Fruit fly (Drosophila melanogaster) whole organism: ENCODE data around the gene CG11858.

Source experiments
- CG8478 ChIP-seq: fragments of >200 bp; optimal IDR thresholded peaks from 2 replicates; lab custom pipeline; 2018; ENCODE audit warnings: inconsistent platforms
- Dll ChIP-seq: fragments of >200 bp; optimal IDR thresholded peaks from 2 replicates; lab custom pipeline; 2017
- EcR ChIP-seq, 2 experiments: fragments of >200 bp; optimal IDR thresholded peaks; 2 replicates each; lab custom pipeline; 2017; ENCODE audit warnings: missing biosample characterization in 2 of 2, missing genetic modification characterization in 2 of 2, missing genetic modification reagents in 2 of 2
- pan ChIP-seq: fragments of >200 bp; optimal IDR thresholded peaks from 2 replicates; lab custom pipeline; 2017
- psq ChIP-seq: fragments of >200 bp; optimal IDR thresholded peaks from 2 replicates; lab custom pipeline; 2017
- usp ChIP-seq: fragments of >200 bp; optimal IDR thresholded peaks from 2 replicates; lab custom pipeline; 2017; ENCODE audit warnings: missing biosample characterization, missing genetic modification characterization, mixed read lengths

CG11858 gene

dm6 chr3R:25239880-25240279, 22.7 kb upstream of the CG11858 start, which contains the start of gene to:
Gene to (plus strand): TSS chr3R:25240180.
- TF ChIP-seq psq, result no peak
- TF ChIP-seq EcR (GFP tag; optimal IDR thresholded peaks at IDR 0.05; lab: Kevin White, UChicago), result no peak
- TF ChIP-seq Dll (lab: Kevin White, UChicago), result no peak
- no peak for TF ChIP-seq usp (GFP tag; lab: Kevin White, UChicago)
- no peak for TF ChIP-seq pan
- TF ChIP-seq CG8478 (lab: Kevin White, UChicago), result no peak

- TF ChIP-seq Dll (lab: Kevin White, UChicago) (no peak), EcR (GFP tag; optimal IDR thresholded peaks at IDR 0.05; lab: Kevin White, UChicago) (no peak), pan (no peak), usp (GFP tag; lab: Kevin White, UChicago) (no peak), CG8478 (lab: Kevin White, UChicago) (no peak), psq (no peak)
These were observed 21.0 kb upstream of the CG11858 start, which contains the start of gene CG11854 for dm6 chr3R:25241507-25242070. Gene CG11854 (plus strand): TSS chr3R:25242020.

- no peak for TF ChIP-seq usp (GFP tag; lab: Kevin White, UChicago)
- TF ChIP-seq Dll (lab: Kevin White, UChicago), result no peak
- TF ChIP-seq EcR (GFP tag; optimal IDR thresholded peaks at IDR 0.05; lab: Kevin White, UChicago), result no peak
- TF ChIP-seq psq, result no peak
- no peak for TF ChIP-seq CG8478 (lab: Kevin White, UChicago)
- no peak for TF ChIP-seq pan
These were observed 17.3 kb upstream of the CG11858 start, which contains the start of gene bam for dm6 chr3R:25245052-25245813. Gene bam (minus strand): TSS chr3R:25245109.

- no peak for TF ChIP-seq CG8478 (lab: Kevin White, UChicago)
- TF ChIP-seq EcR (GFP tag; optimal IDR thresholded peaks at IDR 0.05; lab: Kevin White, UChicago), result no peak
- no peak for TF ChIP-seq Dll (lab: Kevin White, UChicago)
- no peak for TF ChIP-seq psq
- TF ChIP-seq pan, result no peak
- TF ChIP-seq usp (GFP tag; lab: Kevin White, UChicago), result no peak
These were observed 15.1 kb upstream of the CG11858 start, which contains the start of the genes RpS27 and Nup37 for dm6 chr3R:25247379-25247869. Gene RpS27 (minus strand): TSS chr3R:25247514. Gene Nup37 (plus strand): TSS chr3R:25247658.

dm6 chr3R:25249145-25250141, 13.1 kb upstream of the CG11858 start, which contains the start of gene Nup358:
Gene Nup358 (plus strand): TSS chr3R:25249348.
- TF ChIP-seq pan (no peak), usp (GFP tag; lab: Kevin White, UChicago) (no peak), psq (no peak)

- no peak for TF ChIP-seq EcR (GFP tag; optimal IDR thresholded peaks at IDR 0.05; lab: Kevin White, UChicago)
- no peak for TF ChIP-seq usp (GFP tag; lab: Kevin White, UChicago)
- TF ChIP-seq pan, result no peak
- TF ChIP-seq psq, result no peak
- TF ChIP-seq Dll (lab: Kevin White, UChicago), result no peak
- no peak for TF ChIP-seq CG8478 (lab: Kevin White, UChicago)
These were observed 3.8 kb upstream of the CG11858 start, which contains the start of gene CG11857 for dm6 chr3R:25258628-25259240. Gene CG11857 (plus strand): TSS chr3R:25258898.

dm6 chr3R:25260670-25261069, 1.9 kb upstream of the CG11858 start:
- no peak for TF ChIP-seq Dll (lab: Kevin White, UChicago)
- TF ChIP-seq usp (GFP tag; lab: Kevin White, UChicago), result no peak
- TF ChIP-seq EcR (GFP tag; optimal IDR thresholded peaks at IDR 0.05; lab: Kevin White, UChicago), result no peak
- no peak for TF ChIP-seq CG8478 (lab: Kevin White, UChicago)
- no peak for TF ChIP-seq pan
- no peak for TF ChIP-seq psq

- TF ChIP-seq psq (no peak), usp (GFP tag; lab: Kevin White, UChicago) (no peak), CG8478 (lab: Kevin White, UChicago) (no peak), Dll (lab: Kevin White, UChicago) (no peak), pan (no peak), EcR (GFP tag; optimal IDR thresholded peaks at IDR 0.05; lab: Kevin White, UChicago) (no peak)
These were observed 3.2 kb downstream of the CG11858 start, which contains the start of the genes GlnRS and RIOK2 for dm6 chr3R:25265589-25266201. Gene GlnRS (minus strand): TSS chr3R:25265721. Gene RIOK2 (plus strand): TSS chr3R:25265844.

- TF ChIP-seq psq, result no peak
- no peak for TF ChIP-seq Dll (lab: Kevin White, UChicago)
- TF ChIP-seq pan, result no peak
- TF ChIP-seq usp (GFP tag; lab: Kevin White, UChicago), result no peak
- TF ChIP-seq EcR (GFP tag; optimal IDR thresholded peaks at IDR 0.05; lab: Kevin White, UChicago), result no peak
- TF ChIP-seq CG8478 (lab: Kevin White, UChicago), result no peak
These were observed 4.2 kb downstream of the CG11858 start for dm6 chr3R:25266751-25267150.

- TF ChIP-seq psq (no peak), Dll (lab: Kevin White, UChicago) (no peak), EcR (GFP tag; optimal IDR thresholded peaks at IDR 0.05; lab: Kevin White, UChicago) (no peak), CG8478 (lab: Kevin White, UChicago) (no peak), usp (GFP tag; lab: Kevin White, UChicago) (no peak)
These were observed 7.4 kb downstream of the CG11858 start, which contains the start of the genes CG11889 and CG11891 for dm6 chr3R:25269909-25270308. Gene CG11889 (plus strand): TSS chr3R:25270209. Gene CG11891 (plus strand): TSS chr3R:25270209.
